Worm (Caenorhabditis elegans): Measurements from ENCODE around the gene del-6.

DNA sequence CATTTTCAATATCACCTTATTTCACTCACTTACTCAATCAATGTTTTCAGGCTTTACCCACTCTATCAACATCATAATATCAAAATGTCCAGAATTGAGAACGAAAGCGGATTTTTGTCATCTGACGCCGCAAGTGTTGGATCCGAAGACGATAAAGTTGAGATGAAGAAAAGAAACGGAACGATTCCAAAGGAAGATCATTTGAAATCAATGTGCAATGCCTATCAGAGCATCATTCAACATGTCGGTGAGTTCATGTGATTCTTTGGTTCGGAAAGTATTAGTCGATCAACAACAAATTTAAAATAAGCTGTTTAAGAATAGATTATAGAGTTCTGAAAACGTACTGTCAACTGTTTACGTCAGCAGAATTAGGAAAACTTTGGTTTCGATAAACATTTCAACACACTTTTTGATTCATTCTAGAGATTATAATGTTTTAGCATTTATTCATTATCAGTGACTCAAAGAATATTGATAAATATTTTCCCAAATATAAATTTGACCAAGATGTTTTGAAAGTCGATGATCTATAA, 7.8 kb upstream of the del-6 start, which contains the start of gene cat-4:
- TF ChIP-seq him-1 (tag; optimal IDR thresholded peaks at IDR 0.05) = no peak
- TF ChIP-seq dao-5 (tag; optimal IDR thresholded peaks at IDR 0.05) = no peak
- no peak for TF ChIP-seq W03F9.2 (tag; optimal IDR thresholded peaks at IDR 0.05)

All from whole organism, L4/young adult.